Fruit fly (Drosophila melanogaster) whole organism, embryonic: ENCODE measurements around the gene Sptz.

Experiments used
- CG11723 ChIP-seq: fragments of 200-800 bp; sonication (Bioruptor generic); optimal IDR thresholded peaks from 2 replicates; lab custom pipeline; 2017; ENCODE audit warnings: missing biosample characterization, mild to moderate bottlenecking, missing genetic modification characterization
- CG12219 ChIP-seq: fragments of 200-800 bp; sonication (Bioruptor generic); optimal IDR thresholded peaks from 3 replicates; lab custom pipeline; 2018; ENCODE audit warnings: missing biosample characterization, mild to moderate bottlenecking, missing genetic modification characterization
- CG12391 ChIP-seq: fragments of 200-800 bp; sonication (Bioruptor generic); optimal IDR thresholded peaks from 3 replicates; lab custom pipeline; 2018; ENCODE audit warnings: missing biosample characterization, mild to moderate bottlenecking, missing genetic modification characterization, moderate library complexity
- CG14050 ChIP-seq: fragments of 200-800 bp; sonication (Bioruptor generic); IDR thresholded peaks from 3 replicates; pipeline ENCODE4 v1.3.6; 2022; ENCODE audit warnings: missing biosample characterization, missing genetic modification characterization
- CG15479 ChIP-seq: fragments of 200-800 bp; sonication (Bioruptor generic); optimal IDR thresholded peaks from 3 replicates; lab custom pipeline; 2019; ENCODE audit warnings: missing biosample characterization, mild to moderate bottlenecking, missing genetic modification characterization, moderate library complexity
- CG1603 ChIP-seq: fragments of 200-800 bp; sonication (Bioruptor generic); optimal IDR thresholded peaks from 2 replicates; lab custom pipeline; 2019; ENCODE audit warnings: missing biosample characterization, mild to moderate bottlenecking, missing genetic modification characterization, moderate library complexity
- CG16813 ChIP-seq: fragments of 200-800 bp; sonication (Bioruptor generic); IDR thresholded peaks from 3 replicates; pipeline ENCODE4 v1.3.6; 2022; ENCODE audit warnings: missing biosample characterization, missing genetic modification characterization; ENCODE audit not compliant: partially characterized antibody
- CG1792 ChIP-seq: fragments of 200-800 bp; sonication (Bioruptor generic); optimal IDR thresholded peaks from 2 replicates; lab custom pipeline; 2016; ENCODE audit warnings: missing biosample characterization, missing genetic modification characterization
- CG18619 ChIP-seq: fragments of 200-800 bp; sonication (Bioruptor generic); optimal IDR thresholded peaks from 3 replicates; lab custom pipeline; 2017; ENCODE audit warnings: missing biosample characterization, mild to moderate bottlenecking, missing genetic modification characterization
- CG2199 ChIP-seq: fragments of 200-800 bp; sonication (Bioruptor generic); IDR thresholded peaks from 3 replicates; pipeline ENCODE4 v1.3.6; 2022; ENCODE audit warnings: missing biosample characterization, missing genetic modification characterization
- CG4820 ChIP-seq: fragments of 200-800 bp; sonication (Bioruptor generic); optimal IDR thresholded peaks from 3 replicates; lab custom pipeline; 2016; ENCODE audit warnings: missing biosample characterization, missing genetic modification characterization
- CG8290 ChIP-seq, 3 experiments: fragments of 200-800 bp; sonication (Bioruptor generic); optimal IDR thresholded peaks; 2 replicates each; lab custom pipeline; 2016 to 2019; ENCODE audit warnings: missing biosample characterization in 3 of 3, missing genetic modification characterization in 3 of 3, mild to moderate bottlenecking in 2 of 3, moderate library complexity in 1 of 3
- CG9876 ChIP-seq: fragments of 200-800 bp; sonication (Bioruptor generic); optimal IDR thresholded peaks from 2 replicates; lab custom pipeline; 2016; ENCODE audit warnings: missing biosample characterization, missing genetic modification characterization
- CHES-1-like ChIP-seq: fragments of 200-800 bp; sonication (Bioruptor generic); optimal IDR thresholded peaks from 2 replicates; lab custom pipeline; 2016; ENCODE audit warnings: missing biosample characterization, missing genetic modification characterization
- Doc3 ChIP-seq: fragments of 200-800 bp; sonication (Bioruptor generic); IDR thresholded peaks from 3 replicates; pipeline ENCODE4 v1.3.6; 2022; ENCODE audit warnings: missing biosample characterization, missing genetic modification characterization; ENCODE audit not compliant: partially characterized antibody
- Gug ChIP-seq: fragments of 200-800 bp; sonication (Bioruptor generic); IDR thresholded peaks from 4 replicates; pipeline ENCODE4 v1.3.6; 2022; ENCODE audit warnings: missing biosample characterization, missing genetic modification characterization
- H15 ChIP-seq: fragments of 200-800 bp; sonication (Bioruptor generic); IDR thresholded peaks from 3 replicates; pipeline ENCODE4 v1.3.6; 2022; ENCODE audit warnings: missing biosample characterization, missing genetic modification characterization
- H2.0 ChIP-seq: fragments of 200-800 bp; sonication (Bioruptor generic); IDR thresholded peaks from 2 replicates; pipeline ENCODE4 v1.3.6; 2022; ENCODE audit warnings: missing biosample characterization, missing genetic modification characterization
- Hey ChIP-seq: fragments of 200-800 bp; sonication (Bioruptor generic); optimal IDR thresholded peaks from 3 replicates; lab custom pipeline; 2018; ENCODE audit warnings: missing biosample characterization, mild to moderate bottlenecking, missing genetic modification characterization
- HmgZ ChIP-seq: fragments of 200-800 bp; sonication (Bioruptor generic); optimal IDR thresholded peaks from 2 replicates; lab custom pipeline; 2018; ENCODE audit warnings: missing biosample characterization, mild to moderate bottlenecking, missing genetic modification characterization
- Hr3 ChIP-seq: fragments of 200-800 bp; sonication (Bioruptor generic); optimal IDR thresholded peaks from 3 replicates; lab custom pipeline; 2016; ENCODE audit warnings: missing biosample characterization, missing genetic modification characterization
- Hsf ChIP-seq: fragments of 200-800 bp; sonication (Bioruptor generic); optimal IDR thresholded peaks from 3 replicates; lab custom pipeline; 2016; ENCODE audit warnings: missing biosample characterization, missing genetic modification characterization
- Max ChIP-seq: fragments of 200-800 bp; sonication (Bioruptor generic); optimal IDR thresholded peaks from 2 replicates; lab custom pipeline; 2016; ENCODE audit warnings: missing biosample characterization, mild to moderate bottlenecking, missing genetic modification characterization
- Meics ChIP-seq: fragments of 200-800 bp; sonication (Bioruptor generic); optimal IDR thresholded peaks from 2 replicates; lab custom pipeline; 2017; ENCODE audit warnings: missing biosample characterization, mild to moderate bottlenecking, missing genetic modification characterization
- Pdp1 ChIP-seq, 2 experiments: fragments of 200-800 bp; sonication (Bioruptor generic); optimal IDR thresholded peaks; 3 replicates each; lab custom pipeline; 2016; ENCODE audit warnings: missing biosample characterization in 2 of 2, missing genetic modification characterization in 2 of 2, mild to moderate bottlenecking in 1 of 2, moderate library complexity in 1 of 2
- Sox100B ChIP-seq: fragments of 200-800 bp; sonication (Bioruptor generic); optimal IDR thresholded peaks from 3 replicates; lab custom pipeline; 2018; ENCODE audit warnings: missing biosample characterization, mild to moderate bottlenecking, missing genetic modification characterization
- Trl ChIP-seq, 3 experiments: fragments of >200 bp in 2 of 3; fragments of 200-800 bp in 1 of 3; sonication (Bioruptor generic) in 1 of 3; optimal IDR thresholded peaks; 2 replicates in 1 of 3; 3 replicates in 2 of 3; lab custom pipeline; 2016 to 2017; ENCODE audit warnings: missing biosample characterization in 1 of 3, missing genetic modification characterization in 1 of 3
- aop ChIP-seq: fragments of 200-800 bp; sonication (Bioruptor generic); IDR thresholded peaks from 2 replicates; pipeline ENCODE4 v1.3.6; 2022; ENCODE audit warnings: missing biosample characterization, missing genetic modification characterization
- ash1 ChIP-seq: fragments of 200-800 bp; sonication (Bioruptor generic); optimal IDR thresholded peaks from 2 replicates; lab custom pipeline; 2018; ENCODE audit warnings: missing biosample characterization, mild to moderate bottlenecking, missing genetic modification characterization
- br ChIP-seq: fragments of >200 bp; optimal IDR thresholded peaks from 2 replicates; lab custom pipeline; 2017
- chif ChIP-seq, 2 experiments: fragments of 200-800 bp; sonication (Bioruptor generic); optimal IDR thresholded peaks; 3 replicates each; lab custom pipeline; 2016; ENCODE audit warnings: missing biosample characterization in 2 of 2, missing genetic modification characterization in 2 of 2
- dmrt11E ChIP-seq: fragments of 200-800 bp; sonication (Bioruptor generic); optimal IDR thresholded peaks from 3 replicates; lab custom pipeline; 2018; ENCODE audit warnings: missing biosample characterization, mild to moderate bottlenecking, missing genetic modification characterization, moderate library complexity
- dmrt99B ChIP-seq: fragments of 200-800 bp; sonication (Bioruptor generic); optimal IDR thresholded peaks from 2 replicates; lab custom pipeline; 2018; ENCODE audit warnings: missing biosample characterization, mild to moderate bottlenecking, missing genetic modification characterization, moderate library complexity
- fd64A ChIP-seq: fragments of 200-800 bp; sonication (Bioruptor generic); optimal IDR thresholded peaks from 3 replicates; lab custom pipeline; 2018; ENCODE audit warnings: missing biosample characterization, mild to moderate bottlenecking, missing genetic modification characterization
- gfzf ChIP-seq: fragments of 200-800 bp; sonication (Bioruptor generic); optimal IDR thresholded peaks from 2 replicates; lab custom pipeline; 2016; ENCODE audit warnings: missing biosample characterization, mild to moderate bottlenecking, missing genetic modification characterization, moderate library complexity
- gsb-n ChIP-seq: fragments of 200-800 bp; sonication (Bioruptor generic); optimal IDR thresholded peaks from 3 replicates; lab custom pipeline; 2018; ENCODE audit warnings: missing biosample characterization, mild to moderate bottlenecking, missing genetic modification characterization
- h ChIP-seq: fragments of >200 bp; optimal IDR thresholded peaks from 2 replicates; lab custom pipeline; 2017
- insv ChIP-seq, 2 experiments: fragments of 200-800 bp; sonication (Bioruptor generic); optimal IDR thresholded peaks; 3 replicates each; lab custom pipeline; 2016 to 2018; ENCODE audit warnings: missing biosample characterization in 2 of 2, missing genetic modification characterization in 2 of 2
- kay ChIP-seq: fragments of 200-800 bp; sonication (Bioruptor generic); optimal IDR thresholded peaks from 2 replicates; lab custom pipeline; 2016; ENCODE audit warnings: missing biosample characterization, missing genetic modification characterization
- klu ChIP-seq: fragments of 200-800 bp; sonication (Bioruptor generic); IDR thresholded peaks from 2 replicates; pipeline ENCODE4 v1.3.6; 2022; ENCODE audit warnings: missing biosample characterization, missing genetic modification characterization
- lbe ChIP-seq: fragments of 200-800 bp; sonication (Bioruptor generic); optimal IDR thresholded peaks from 2 replicates; lab custom pipeline; 2016; ENCODE audit warnings: missing biosample characterization, mild to moderate bottlenecking, missing genetic modification characterization
- mirr ChIP-seq: fragments of 200-800 bp; sonication (Bioruptor generic); optimal IDR thresholded peaks from 3 replicates; lab custom pipeline; 2018; ENCODE audit warnings: missing biosample characterization, mild to moderate bottlenecking, missing genetic modification characterization
- onecut ChIP-seq: fragments of 200-800 bp; sonication (Bioruptor generic); IDR thresholded peaks from 2 replicates; pipeline ENCODE4 v1.3.6; 2022; ENCODE audit warnings: missing biosample characterization, missing genetic modification characterization
- p53 ChIP-seq: fragments of 200-800 bp; sonication (Bioruptor generic); optimal IDR thresholded peaks from 2 replicates; lab custom pipeline; 2016; ENCODE audit warnings: missing biosample characterization, missing genetic modification characterization
- rib ChIP-seq: fragments of 200-800 bp; sonication (Bioruptor generic); IDR thresholded peaks from 2 replicates; pipeline ENCODE4 v1.3.6; 2022; ENCODE audit warnings: missing biosample characterization, missing genetic modification characterization
- slbo ChIP-seq: fragments of 200-800 bp; sonication (Bioruptor generic); IDR thresholded peaks from 2 replicates; pipeline ENCODE4 v1.3.6; 2022; ENCODE audit warnings: missing biosample characterization, missing genetic modification characterization
- sr ChIP-seq: fragments of 200-800 bp; sonication (Bioruptor generic); IDR thresholded peaks from 3 replicates; pipeline ENCODE4 v1.3.6; 2022; ENCODE audit warnings: missing biosample characterization, missing genetic modification characterization
- sug ChIP-seq: fragments of 200-800 bp; optimal IDR thresholded peaks from 2 replicates; lab custom pipeline; 2019; ENCODE audit warnings: missing biosample characterization, mild to moderate bottlenecking, missing genetic modification characterization, moderate library complexity
- tgo ChIP-seq: fragments of 200-800 bp; sonication (Bioruptor generic); IDR thresholded peaks from 3 replicates; pipeline ENCODE4 v1.3.6; 2022; ENCODE audit warnings: missing biosample characterization, missing genetic modification characterization
- tna ChIP-seq: fragments of 200-800 bp; sonication (Bioruptor generic); IDR thresholded peaks from 2 replicates; pipeline ENCODE4 v1.3.6; 2022; ENCODE audit warnings: missing biosample characterization, missing genetic modification characterization; ENCODE audit not compliant: partially characterized antibody

The Sptz gene

DNA sequence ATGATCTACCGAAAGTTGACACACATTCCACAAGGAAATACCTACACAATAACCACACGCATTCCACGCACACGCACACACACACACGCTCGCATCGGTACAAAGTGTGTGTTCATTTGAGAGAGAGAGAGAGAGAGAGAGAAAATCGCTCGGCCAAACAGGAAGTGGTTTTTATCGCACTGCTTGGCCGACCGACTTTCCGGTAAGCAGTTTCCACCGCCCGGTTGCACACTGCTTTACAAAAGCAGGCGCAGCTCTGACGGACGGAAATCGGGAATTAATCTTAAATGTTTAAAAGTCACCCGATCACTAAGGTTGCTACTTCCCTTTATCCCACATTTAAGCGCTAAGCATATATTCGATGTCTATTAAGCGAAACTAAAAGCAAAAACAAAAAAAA, 29.1 kb upstream of the Sptz start (continued):
- TF ChIP-seq ash1 (GFP tag; lab: Kevin White, UChicago) (no peak), CG16813 (GFP tag; lab: Robert Waterston, UW) (no peak), tgo (GFP tag; lab: Robert Waterston, UW) (peak; percentile 37; the same call in 1 of the 3 replicates), H2.0 (GFP tag; lab: Robert Waterston, UW) (peak; percentile 57), mirr (GFP tag; lab: Kevin White, UChicago) (no peak), CG4820 (GFP tag; lab: Kevin White, UChicago) (peak; percentile 54), CG9876 (GFP tag; lab: Kevin White, UChicago) (peak; percentile 69), Hey (tag; lab: Kevin White, UChicago) (peak; percentile 30), kay (GFP tag; lab: Kevin White, UChicago) (no peak), lbe (GFP tag; lab: Kevin White, UChicago) (no peak), onecut (GFP tag; lab: Robert Waterston, UW) (peak; percentile 86), Gug (GFP tag; lab: Robert Waterston, UW) (peak; percentile 57; the same call in 2 of the 4 replicates), CG15479 (GFP tag; lab: Kevin White, UChicago) (peak; percentile 44), CG2199 (GFP tag; lab: Robert Waterston, UW) (0 out of 3 replicates have a peak, but pooled peaks have one; percentile 21), sug (no peak), rib (GFP tag; lab: Robert Waterston, UW) (no peak), aop (GFP tag; lab: Robert Waterston, UW) (peak; percentile 28; the same call in 1 of the 2 replicates), CG1792 (no peak), gfzf (no peak), tna (GFP tag; lab: Robert Waterston, UW) (no peak), CG12219 (GFP tag; lab: Kevin White, UChicago) (peak; percentile 63), sr (GFP tag; lab: Robert Waterston, UW) (no peak; the same call in 2 of the 3 replicates), dmrt11E (tag; lab: Kevin White, UChicago) (peak; percentile 83), CG18619 (GFP tag; lab: Kevin White, UChicago) (peak; percentile 73), insv (GFP tag; optimal IDR thresholded peaks at IDR 0.05; lab: Kevin White, UChicago) (peak in 1 of 2 experiments; percentile 57), CG11723 (GFP tag; lab: Kevin White, UChicago) (peak; percentile 69), HmgZ (tag; lab: Kevin White, UChicago) (peak; percentile 7), slbo (GFP tag; lab: Robert Waterston, UW) (peak; percentile 38; the same call in 1 of the 2 replicates), Hsf (GFP tag; lab: Kevin White, UChicago) (peak; percentile 63), Trl (optimal IDR thresholded peaks at IDR 0.05; lab: Kevin White, UChicago) (peak in 1 of 2 experiments; percentile 8), Trl (GFP tag; optimal IDR thresholded peaks at IDR 0.05; lab: Kevin White, UChicago) (peak; percentile 69), klu (GFP tag; lab: Robert Waterston, UW) (no peak), gsb-n (tag; lab: Kevin White, UChicago) (peak; percentile 61), Doc3 (no peak), CG14050 (GFP tag; lab: Robert Waterston, UW) (no peak), p53 (GFP tag; lab: Kevin White, UChicago) (peak; percentile 61), Hr3 (GFP tag; lab: Kevin White, UChicago) (peak; percentile 25), chif (GFP tag; optimal IDR thresholded peaks at IDR 0.05; lab: Kevin White, UChicago) (peak; percentile 33 to 75), br (lab: Kevin White, UChicago) (no peak), CG12391 (tag; lab: Kevin White, UChicago) (peak; percentile 51), CG1603 (tag; lab: Kevin White, UChicago) (peak; percentile 88), h (no peak), fd64A (GFP tag; lab: Kevin White, UChicago) (peak; percentile 70), CG8290 (GFP tag; optimal IDR thresholded peaks at IDR 0.05; lab: Kevin White, UChicago) (peak; percentile 90), CG8290 (tag; optimal IDR thresholded peaks at IDR 0.05; lab: Kevin White, UChicago) (peak; percentile 83 to 96), Max (GFP tag; lab: Kevin White, UChicago) (no peak), Meics (GFP tag; lab: Kevin White, UChicago) (peak; percentile 60), H15 (GFP tag; lab: Robert Waterston, UW) (peak; percentile 79), dmrt99B (tag; lab: Kevin White, UChicago) (no peak), CHES-1-like (GFP tag; lab: Kevin White, UChicago) (no peak), Sox100B (peak; percentile 62), Pdp1 (GFP tag; optimal IDR thresholded peaks at IDR 0.05; lab: Kevin White, UChicago) (peak in 1 of 2 experiments; percentile 50)
